Worm (Caenorhabditis elegans) whole organism, late embryonic: Measurements from ENCODE around the gene lgc-53.

Experiments
- C08G9.2 ChIP-seq: sonication (generic microtip); optimal IDR thresholded peaks from 2 replicates; lab custom pipeline; 2016; ENCODE audit warnings: mild to moderate bottlenecking, missing genetic modification characterization, moderate library complexity, missing compliant biosample characterization
- F13H6.1 ChIP-seq: sonication (generic microtip); optimal IDR thresholded peaks from 2 replicates; lab custom pipeline; 2016; ENCODE audit warnings: missing genetic modification characterization, missing compliant biosample characterization
- K02D7.2 ChIP-seq: sonication (generic microtip); optimal IDR thresholded peaks from 2 replicates; lab custom pipeline; 2017; ENCODE audit warnings: mild to moderate bottlenecking, missing genetic modification characterization, missing compliant biosample characterization
- Y22D7AL.16 ChIP-seq: sonication (generic microtip); optimal IDR thresholded peaks from 2 replicates; lab custom pipeline; 2016; ENCODE audit warnings: missing genetic modification characterization, missing compliant biosample characterization
- ahr-1 ChIP-seq: sonication (generic microtip); optimal IDR thresholded peaks from 2 replicates; lab custom pipeline; 2016; ENCODE audit warnings: missing genetic modification characterization, missing compliant biosample characterization
- ama-1 ChIP-seq: fragments of 150-350 bp; optimal IDR thresholded peaks from 2 replicates; lab custom pipeline; 2014
- ceh-14 ChIP-seq: sonication (generic microtip); optimal IDR thresholded peaks from 2 replicates; lab custom pipeline; 2016; ENCODE audit warnings: missing genotype, missing genetic modification characterization, missing compliant biosample characterization
- ceh-19 ChIP-seq: fragments of 200-800 bp; sonication (Bioruptor generic); optimal IDR thresholded peaks from 2 replicates; lab custom pipeline; 2018; ENCODE audit warnings: mild to moderate bottlenecking, missing genetic modification characterization, missing compliant biosample characterization
- ceh-22 ChIP-seq: sonication (generic microtip); optimal IDR thresholded peaks from 2 replicates; lab custom pipeline; 2017; ENCODE audit warnings: missing biosample characterization, missing genetic modification characterization
- ceh-24 ChIP-seq: sonication (generic microtip); optimal IDR thresholded peaks from 2 replicates; lab custom pipeline; 2016; ENCODE audit warnings: mild to moderate bottlenecking, missing genetic modification characterization, missing compliant biosample characterization
- ceh-30 ChIP-seq: fragments of 150-350 bp; optimal IDR thresholded peaks from 2 replicates; lab custom pipeline; 2014; ENCODE audit warnings: missing biosample characterization, missing genetic modification characterization
- ceh-31 ChIP-seq: sonication (generic microtip); optimal IDR thresholded peaks from 2 replicates; lab custom pipeline; 2016; ENCODE audit warnings: missing genetic modification characterization, missing compliant biosample characterization
- ceh-34 ChIP-seq: sonication (generic microtip); optimal IDR thresholded peaks from 2 replicates; lab custom pipeline; 2016; ENCODE audit warnings: mild to moderate bottlenecking, missing genetic modification characterization, missing compliant biosample characterization
- ceh-45 ChIP-seq: fragments of 200-800 bp; sonication (Bioruptor generic); IDR thresholded peaks from 2 replicates; pipeline ENCODE4 v1.3.6; 2022; ENCODE audit warnings: missing genetic modification reagents, missing genetic modification characterization, missing compliant biosample characterization
- ceh-9 ChIP-seq: sonication (generic microtip); optimal IDR thresholded peaks from 2 replicates; lab custom pipeline; 2016; ENCODE audit warnings: mild to moderate bottlenecking, missing genetic modification characterization, inconsistent platforms, missing compliant biosample characterization
- dve-1 ChIP-seq: sonication (generic microtip); optimal IDR thresholded peaks from 2 replicates; lab custom pipeline; 2017; ENCODE audit warnings: antibody characterized with exemption, mild to moderate bottlenecking, missing genetic modification characterization, missing compliant biosample characterization
- elt-4 ChIP-seq: sonication (generic microtip); optimal IDR thresholded peaks from 2 replicates; lab custom pipeline; 2016; ENCODE audit warnings: missing genetic modification characterization, missing compliant biosample characterization
- ets-4 ChIP-seq: sonication (generic microtip); optimal IDR thresholded peaks from 2 replicates; lab custom pipeline; 2016; ENCODE audit warnings: missing genetic modification characterization, missing compliant biosample characterization
- eyg-1 ChIP-seq: sonication (generic microtip); optimal IDR thresholded peaks from 2 replicates; lab custom pipeline; 2016; ENCODE audit warnings: missing genotype, missing genetic modification characterization, missing compliant biosample characterization
- fax-1 ChIP-seq: sonication (generic microtip); optimal IDR thresholded peaks from 2 replicates; lab custom pipeline; 2016; ENCODE audit warnings: missing genotype, missing genetic modification characterization, missing compliant biosample characterization
- fkh-6 ChIP-seq: sonication (generic microtip); optimal IDR thresholded peaks from 2 replicates; lab custom pipeline; 2016; ENCODE audit warnings: missing genetic modification characterization, missing compliant biosample characterization
- hlh-13 ChIP-seq: fragments of 200-800 bp; sonication (Bioruptor generic); optimal IDR thresholded peaks from 2 replicates; lab custom pipeline; 2018; ENCODE audit warnings: mild to moderate bottlenecking, missing genetic modification characterization, missing compliant biosample characterization
- hlh-6 ChIP-seq: sonication (generic microtip); optimal IDR thresholded peaks from 2 replicates; lab custom pipeline; 2016; ENCODE audit warnings: missing genotype, missing genetic modification characterization, missing compliant biosample characterization
- lin-11 ChIP-seq: fragments of 200-800 bp; sonication (Bioruptor generic); optimal IDR thresholded peaks from 2 replicates; lab custom pipeline; 2018; ENCODE audit warnings: mild to moderate bottlenecking, missing genetic modification characterization, missing compliant biosample characterization
- madf-2 ChIP-seq: sonication (generic microtip); optimal IDR thresholded peaks from 2 replicates; lab custom pipeline; 2017; ENCODE audit warnings: missing genetic modification characterization, missing compliant biosample characterization
- nfya-1 ChIP-seq: sonication (generic microtip); optimal IDR thresholded peaks from 2 replicates; lab custom pipeline; 2017; ENCODE audit warnings: missing genetic modification characterization, mild to moderate bottlenecking, missing compliant biosample characterization, antibody characterized with exemption, moderate library complexity
- nhr-11 ChIP-seq: fragments of 150-350 bp; optimal IDR thresholded peaks from 2 replicates; lab custom pipeline; 2014; ENCODE audit warnings: missing biosample characterization, missing genetic modification characterization
- npax-4 ChIP-seq: sonication (generic microtip); optimal IDR thresholded peaks from 2 replicates; lab custom pipeline; 2016; ENCODE audit warnings: missing genetic modification characterization, missing compliant biosample characterization
- odd-2 ChIP-seq: sonication (generic microtip); optimal IDR thresholded peaks from 2 replicates; lab custom pipeline; 2017; ENCODE audit warnings: antibody characterized with exemption, mild to moderate bottlenecking, missing genetic modification characterization, missing compliant biosample characterization
- pat-9 ChIP-seq: fragments of 200-800 bp; sonication (Bioruptor generic); optimal IDR thresholded peaks from 2 replicates; lab custom pipeline; 2018; ENCODE audit warnings: mild to moderate bottlenecking, missing genetic modification characterization, moderate library complexity, missing compliant biosample characterization
- pax-1 ChIP-seq: fragments of 150-350 bp; optimal IDR thresholded peaks from 2 replicates; lab custom pipeline; 2014; ENCODE audit warnings: missing biosample characterization, missing genetic modification characterization
- pha-2 ChIP-seq: sonication (generic microtip); optimal IDR thresholded peaks from 2 replicates; lab custom pipeline; 2017; ENCODE audit warnings: mild to moderate bottlenecking, missing genetic modification characterization, missing compliant biosample characterization
- pha-4 ChIP-seq: fragments of 150-350 bp; optimal IDR thresholded peaks from 2 replicates; lab custom pipeline; 2018; ENCODE audit warnings: missing biosample characterization, missing genetic modification reagents, missing genetic modification characterization
- sox-4 ChIP-seq: sonication (generic microtip); optimal IDR thresholded peaks from 2 replicates; lab custom pipeline; 2017; ENCODE audit warnings: mild to moderate bottlenecking, missing genetic modification characterization, inconsistent platforms, missing compliant biosample characterization
- tbx-2 ChIP-seq: sonication (generic microtip); optimal IDR thresholded peaks from 2 replicates; lab custom pipeline; 2016; ENCODE audit warnings: missing genetic modification characterization, missing compliant biosample characterization
- tbx-7 ChIP-seq: sonication (generic microtip); optimal IDR thresholded peaks from 2 replicates; lab custom pipeline; 2016; ENCODE audit warnings: missing genotype, missing genetic modification characterization, missing compliant biosample characterization
- ttx-3 ChIP-seq: sonication (generic microtip); optimal IDR thresholded peaks from 2 replicates; lab custom pipeline; 2016; ENCODE audit warnings: missing genetic modification reagents, missing genetic modification characterization, missing compliant biosample characterization
- unc-3 ChIP-seq, 2 experiments: fragments of 200-800 bp in 1 of 2; sonication (Bioruptor generic) in 1 of 2; sonication (generic microtip) in 1 of 2; conservative IDR thresholded peaks in 1 of 2; optimal IDR thresholded peaks in 1 of 2; 2 replicates each; pipeline versions ENCODE4 v1.3.6 to Lab custom; 2016 to 2022; ENCODE audit warnings: missing compliant biosample characterization in 2 of 2, missing genetic modification characterization in 2 of 2, missing genetic modification reagents in 1 of 2
- unc-42 ChIP-seq: sonication (generic microtip); optimal IDR thresholded peaks from 2 replicates; lab custom pipeline; 2016; ENCODE audit warnings: missing genotype, missing genetic modification characterization, missing compliant biosample characterization
- unc-55 ChIP-seq: sonication (generic microtip); optimal IDR thresholded peaks from 2 replicates; lab custom pipeline; 2017; ENCODE audit warnings: missing biosample characterization, missing genetic modification reagents, missing genetic modification characterization

lgc-53 gene

DNA sequence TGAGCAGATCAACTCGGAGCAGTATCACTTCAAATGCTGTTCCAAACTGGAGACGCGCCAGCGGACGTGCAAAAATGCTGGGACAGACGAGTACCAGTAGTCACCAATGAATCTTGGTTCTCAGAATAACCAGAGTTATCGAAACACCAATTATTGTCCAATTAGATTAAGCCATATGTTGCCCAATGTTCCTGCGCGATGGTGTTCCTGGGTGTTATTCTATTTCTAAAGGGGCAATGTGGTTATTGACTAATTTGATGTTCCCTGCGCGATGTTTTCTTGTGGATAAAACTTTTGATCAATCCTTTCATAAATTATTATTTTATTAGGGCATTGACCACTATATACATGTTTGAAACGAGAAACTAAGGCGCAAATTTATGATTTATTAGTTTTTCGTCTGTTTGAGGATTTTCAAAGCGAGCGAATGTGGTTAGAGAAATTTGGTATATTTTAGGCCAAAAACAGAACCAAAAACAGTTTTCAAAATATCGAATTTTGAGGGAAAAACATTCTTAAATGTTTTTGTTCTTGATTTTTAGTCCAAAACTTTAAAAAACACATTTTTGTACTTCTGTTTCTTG, 29.5 kb upstream of the lgc-53 start (continued):
- TF ChIP-seq pha-2 (tag; lab: Kevin White, UChicago) (no peak), ttx-3 (peak; percentile 29), hlh-6 (tag; lab: Kevin White, UChicago) (no peak), ceh-22 (tag; lab: Kevin White, UChicago) (peak; percentile 80), nfya-1 (tag; lab: Kevin White, UChicago) (peak; percentile 95), C08G9.2 (tag; lab: Kevin White, UChicago) (peak; percentile 28), fkh-6 (tag; lab: Kevin White, UChicago) (peak; percentile 71), unc-55 (GFP tag; lab: Kevin White, UChicago) (peak; percentile 50), ceh-34 (tag; lab: Kevin White, UChicago) (peak; percentile 78), K02D7.2 (tag; lab: Kevin White, UChicago) (no peak), unc-3 (GFP tag; conservative IDR thresholded peaks at IDR 0.05; lab: Robert Waterston, UW) (no peak), unc-3 (tag; optimal IDR thresholded peaks at IDR 0.05; lab: Kevin White, UChicago) (peak; percentile 63), ceh-24 (no peak), pat-9 (tag; lab: Kevin White, UChicago) (no peak), elt-4 (tag; lab: Kevin White, UChicago) (no peak), pax-1 (peak; percentile 84), madf-2 (tag; lab: Kevin White, UChicago) (peak; percentile 21), ceh-19 (GFP tag; lab: Kevin White, UChicago) (peak; percentile 0), ceh-31 (tag; lab: Kevin White, UChicago) (peak; percentile 93), odd-2 (no peak), ceh-9 (tag; lab: Kevin White, UChicago) (no peak), nhr-11 (tag; lab: Kevin White, UChicago) (no peak), ceh-14 (tag; lab: Kevin White, UChicago) (peak; percentile 84), tbx-2 (tag; lab: Kevin White, UChicago) (peak; percentile 80), ama-1 (lab: Kevin White, UChicago) (no peak), pha-4 (tag; lab: Kevin White, UChicago) (no peak), ets-4 (tag; lab: Kevin White, UChicago) (peak; percentile 50)

DNA sequence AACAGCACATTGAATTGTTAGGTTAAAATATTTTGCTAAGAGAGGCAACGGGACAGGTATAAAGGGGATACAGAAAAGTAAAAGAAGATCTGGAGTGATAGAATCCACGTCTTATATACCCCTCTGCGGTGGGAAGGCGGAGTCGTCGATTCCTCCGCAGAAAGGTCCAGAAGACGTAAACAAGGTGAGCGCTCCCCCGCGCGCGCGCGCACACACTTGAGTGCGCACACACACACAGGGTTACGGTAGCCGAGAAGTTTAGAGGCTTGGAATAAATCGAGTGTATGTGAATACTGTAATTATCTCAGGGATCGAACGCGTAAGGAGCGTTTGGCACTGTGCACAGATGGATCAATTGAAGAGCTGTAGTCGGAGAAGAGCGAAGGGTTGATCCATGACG, 24.1 kb upstream of the lgc-53 start:
- no peak for TF ChIP-seq eyg-1 (tag; lab: Kevin White, UChicago)
- no peak for TF ChIP-seq Y22D7AL.16
- TF ChIP-seq unc-42 (tag; lab: Kevin White, UChicago), result no peak
- TF ChIP-seq ceh-22 (tag; lab: Kevin White, UChicago), result no peak
- TF ChIP-seq hlh-6 (tag; lab: Kevin White, UChicago), result no peak
- TF ChIP-seq sox-4, result no peak
- no peak for TF ChIP-seq F13H6.1

DNA sequence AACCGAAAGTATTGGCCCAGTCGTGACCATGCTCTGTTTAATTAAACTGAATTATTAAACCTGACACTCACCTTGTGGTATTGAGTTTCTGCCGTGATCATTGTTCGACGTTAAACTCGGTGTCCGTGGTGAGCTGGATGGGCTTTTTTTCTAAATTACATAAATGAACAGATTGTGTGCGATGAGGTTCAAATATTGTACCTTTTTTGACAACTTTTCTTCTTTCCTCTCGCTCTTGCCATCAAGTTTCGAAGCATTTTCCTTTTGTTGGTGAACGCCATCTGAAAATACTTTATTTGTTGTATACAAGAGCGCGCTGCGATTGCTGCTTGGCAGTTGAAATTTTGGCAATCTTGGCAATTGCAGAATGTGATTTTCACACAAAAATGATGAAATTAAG, 23.5 kb upstream of the lgc-53 start, which contains the start of gene F22H10.11:
Gene F22H10.11, minus strand, starts transcription at position 101 of the 400 bp plus-strand sequence.
- TF ChIP-seq ama-1 (lab: Kevin White, UChicago) (no peak), elt-4 (tag; lab: Kevin White, UChicago) (no peak), ceh-30 (tag; lab: Kevin White, UChicago) (no peak), ahr-1 (tag; lab: Kevin White, UChicago) (no peak), ceh-14 (tag; lab: Kevin White, UChicago) (no peak), unc-42 (tag; lab: Kevin White, UChicago) (no peak), ceh-45 (GFP tag; lab: Robert Waterston, UW) (no peak), dve-1 (no peak), fax-1 (tag; lab: Kevin White, UChicago) (no peak), tbx-7 (tag; lab: Kevin White, UChicago) (no peak), unc-55 (GFP tag; lab: Kevin White, UChicago) (no peak), lin-11 (no peak), pha-4 (tag; lab: Kevin White, UChicago) (no peak), ceh-19 (GFP tag; lab: Kevin White, UChicago) (no peak), odd-2 (no peak), npax-4 (tag; lab: Kevin White, UChicago) (no peak), nfya-1 (tag; lab: Kevin White, UChicago) (no peak), eyg-1 (tag; lab: Kevin White, UChicago) (no peak), hlh-13 (no peak)
- TF ChIP-seq, all 69 proteins: peak for 0
